Fruit fly (Drosophila melanogaster) whole organism, larva: ENCODE results near the gene CG2694.

Experiments
- noc ChIP-seq: fragments of 200-800 bp; sonication (Bioruptor generic); optimal IDR thresholded peaks from 3 replicates; lab custom pipeline; 2019; ENCODE audit warnings: missing biosample characterization, mild to moderate bottlenecking, missing genetic modification characterization, moderate library complexity

CG2694 gene

DNA sequence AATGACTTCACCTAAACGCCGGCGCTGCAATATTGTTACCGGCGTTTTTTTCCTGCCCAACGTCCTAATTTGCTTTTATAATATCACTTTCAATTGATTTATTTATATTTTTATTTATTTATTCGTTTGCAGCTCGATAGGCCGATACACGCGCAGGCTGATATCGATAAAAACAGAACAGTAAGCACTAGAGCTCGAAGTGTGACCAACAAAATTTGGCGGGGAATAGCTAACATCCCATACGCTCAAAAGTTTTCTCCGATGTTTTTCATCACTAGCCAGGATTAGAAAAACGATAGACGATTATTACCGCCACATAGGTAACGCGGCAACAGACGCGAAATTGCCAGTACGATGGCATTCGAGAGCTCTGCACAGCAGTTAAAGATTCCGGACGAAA is at the start of gene CG2694, which contains the start of gene CG2685:
Gene CG2694, plus strand, starts transcription at position 304 of the 400 bp plus-strand sequence.
Gene CG2685, minus strand, starts transcription at position 185 of the 400 bp plus-strand sequence.
- TF ChIP-seq noc = no peak

DNA sequence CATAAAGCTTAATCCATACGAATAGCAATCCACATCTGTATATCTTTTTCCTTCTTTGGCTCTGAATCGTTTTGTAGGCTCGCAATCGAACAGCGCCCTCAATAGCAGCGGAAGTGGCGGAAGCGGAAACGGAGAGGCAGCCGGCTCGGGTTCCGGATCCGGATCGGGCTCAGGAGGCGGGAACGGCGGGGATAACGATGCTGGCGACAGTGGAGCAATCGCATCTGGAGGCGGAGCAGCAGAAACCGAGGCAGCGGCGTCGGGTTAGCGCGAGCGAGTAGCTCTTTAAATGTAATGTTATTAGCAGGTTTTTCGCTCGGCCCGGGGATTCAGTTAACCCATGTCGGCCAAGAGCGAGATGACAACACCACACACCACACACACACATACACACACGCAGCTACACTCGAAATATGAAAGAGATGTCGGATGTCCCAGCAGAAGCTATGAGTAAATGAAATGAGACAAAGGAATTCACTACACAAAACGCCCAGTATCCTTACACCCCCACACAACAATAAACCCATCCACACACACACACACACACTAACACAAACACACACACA is 36.8 kb upstream of the CG2694 start:
- no peak for TF ChIP-seq noc

DNA sequence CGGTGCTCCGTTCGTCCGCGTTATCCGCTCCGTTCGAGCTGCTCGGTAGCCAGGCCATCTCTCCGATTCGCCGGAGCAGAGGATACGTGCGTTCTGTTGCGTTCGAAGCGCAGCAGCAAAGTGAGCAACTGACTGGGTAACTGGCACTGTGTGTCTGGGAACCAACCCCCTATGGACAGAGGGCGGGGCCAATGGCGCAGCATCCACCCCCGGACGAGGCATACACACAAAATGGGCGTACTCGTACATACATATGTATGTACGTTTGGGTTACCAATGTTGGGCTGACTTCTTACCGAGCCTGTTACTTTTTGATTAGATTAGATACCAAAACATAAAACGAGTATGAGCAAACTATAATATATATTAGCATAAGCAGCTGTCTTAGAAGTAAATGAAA is 32.3 kb upstream of the CG2694 start, which contains the start of gene HLH3B:
Gene HLH3B, minus strand, starts transcription at position 123 of the 400 bp plus-strand sequence.
- TF ChIP-seq noc = no peak

DNA sequence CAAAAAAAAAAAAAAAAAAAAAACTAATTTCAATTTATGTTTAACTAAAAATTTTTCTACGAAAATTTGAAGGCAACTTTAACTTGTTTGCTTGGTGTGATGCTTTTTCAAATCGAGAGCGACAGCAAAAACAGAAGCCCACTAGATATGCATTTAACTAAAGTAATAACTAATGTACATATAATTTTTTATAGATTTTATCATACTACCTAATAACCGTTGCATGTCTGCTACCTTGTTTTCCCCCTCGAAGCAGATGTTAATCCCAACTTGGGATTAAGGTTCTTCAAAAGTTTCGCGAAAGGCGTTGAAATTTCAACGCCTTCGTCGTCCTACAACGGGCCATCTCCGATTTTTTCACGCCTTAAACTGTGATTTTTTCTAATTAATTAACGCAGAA is 31.0 kb upstream of the CG2694 start, which contains the start of gene CG2652:
Gene CG2652, minus strand, starts transcription at position 101 of the 400 bp plus-strand sequence.
- TF ChIP-seq noc = no peak

DNA sequence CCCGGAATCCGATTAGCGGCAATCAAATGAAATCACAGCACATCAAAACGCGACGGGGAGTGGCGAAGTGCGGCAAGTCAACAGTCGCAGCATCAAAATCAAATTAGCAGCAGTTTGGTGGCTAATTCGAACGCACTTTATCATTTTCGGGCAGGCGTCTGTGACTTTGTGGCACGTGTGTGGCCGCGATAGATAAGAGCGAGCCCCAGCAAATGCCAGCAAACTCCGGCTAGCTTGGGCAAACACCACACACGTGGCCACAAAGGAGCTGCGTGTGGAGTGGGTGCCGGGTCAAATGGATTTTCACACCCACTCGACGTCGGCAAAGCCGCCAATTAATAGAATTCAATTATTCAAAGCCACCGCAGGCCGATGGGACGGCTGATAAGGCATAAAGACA is 30.0 kb upstream of the CG2694 start:
- TF ChIP-seq noc = no peak

DNA sequence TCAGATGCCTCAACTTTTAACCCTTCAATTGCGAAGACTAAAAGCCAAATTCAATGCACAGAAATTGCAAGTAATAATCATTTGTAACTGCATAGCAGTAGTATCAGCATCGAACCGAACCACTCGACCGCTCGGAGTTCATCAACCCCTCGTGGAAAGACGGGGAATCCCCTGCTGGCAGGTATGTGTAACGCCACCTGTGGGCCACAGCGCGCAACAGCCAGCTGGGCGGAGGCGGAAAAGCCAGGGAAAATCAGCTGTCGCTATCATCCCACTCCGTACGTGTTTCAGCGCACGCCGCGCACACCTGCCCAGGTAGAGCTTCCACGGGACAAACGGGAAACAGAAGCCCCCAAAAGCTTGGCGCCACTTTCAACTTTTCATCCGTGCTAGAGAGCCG is 29.4 kb upstream of the CG2694 start:
- no peak for TF ChIP-seq noc

DNA sequence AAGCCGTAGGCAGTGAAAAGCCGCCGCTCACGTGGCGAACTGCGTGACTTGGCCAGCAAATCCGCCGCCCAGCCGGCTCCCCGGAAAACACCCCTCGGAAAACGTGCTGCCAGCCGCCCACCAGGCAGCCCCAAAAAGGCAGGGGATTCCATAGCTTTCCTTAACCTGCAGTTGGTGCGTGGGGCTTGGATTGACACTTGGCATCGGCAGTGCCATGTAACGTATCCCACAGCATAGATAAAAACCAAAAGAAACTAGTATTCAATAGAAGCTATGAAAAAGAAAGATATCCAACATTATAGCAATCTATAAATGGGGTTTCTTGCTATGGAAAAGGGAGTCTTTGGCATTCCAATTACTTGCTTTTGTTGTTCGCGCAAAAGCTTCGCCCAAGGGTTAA is 28.9 kb upstream of the CG2694 start:
- no peak for TF ChIP-seq noc

DNA sequence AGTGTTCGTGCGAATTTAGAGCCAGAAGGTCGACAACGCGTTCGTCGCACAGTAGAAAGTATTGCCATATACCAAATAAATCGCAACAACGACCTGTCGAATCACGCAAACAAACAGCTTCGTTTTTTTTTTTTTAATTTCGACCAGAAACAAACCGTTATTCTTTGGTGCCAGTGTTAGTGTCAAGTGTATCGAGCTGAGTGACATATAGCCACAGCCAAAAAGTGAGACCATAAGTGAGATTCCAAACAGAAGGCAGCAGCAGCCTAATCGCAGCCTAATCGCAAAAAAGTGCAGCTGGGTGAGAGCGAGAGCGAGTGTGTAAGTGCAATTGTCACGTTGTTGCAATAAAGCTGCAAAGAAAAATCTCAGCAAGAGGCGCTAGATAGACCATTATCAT is 28.3 kb upstream of the CG2694 start, which contains the start of gene per:
Gene per, plus strand, starts transcription at position 1 of the 400 bp plus-strand sequence.
- TF ChIP-seq noc = no peak

DNA sequence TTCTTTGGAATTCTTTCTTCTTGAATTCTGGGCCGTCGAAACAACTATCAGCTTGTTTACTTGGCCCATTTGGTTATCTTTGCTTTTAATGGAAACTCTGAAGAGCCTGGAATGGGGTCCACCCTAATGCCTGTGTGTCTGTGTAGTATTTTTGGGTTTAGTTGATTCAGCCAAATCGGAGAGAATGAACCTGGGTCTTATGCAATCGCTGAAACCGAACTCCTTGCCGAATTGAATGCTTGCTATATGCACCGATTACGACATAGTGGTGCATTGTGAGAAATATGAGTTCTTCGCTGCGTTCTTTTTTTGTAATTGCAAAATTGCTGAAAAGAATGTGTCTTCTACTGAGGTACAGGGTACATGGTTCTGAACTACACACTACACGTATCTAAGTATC is 26.9 kb upstream of the CG2694 start:
- no peak for TF ChIP-seq noc

DNA sequence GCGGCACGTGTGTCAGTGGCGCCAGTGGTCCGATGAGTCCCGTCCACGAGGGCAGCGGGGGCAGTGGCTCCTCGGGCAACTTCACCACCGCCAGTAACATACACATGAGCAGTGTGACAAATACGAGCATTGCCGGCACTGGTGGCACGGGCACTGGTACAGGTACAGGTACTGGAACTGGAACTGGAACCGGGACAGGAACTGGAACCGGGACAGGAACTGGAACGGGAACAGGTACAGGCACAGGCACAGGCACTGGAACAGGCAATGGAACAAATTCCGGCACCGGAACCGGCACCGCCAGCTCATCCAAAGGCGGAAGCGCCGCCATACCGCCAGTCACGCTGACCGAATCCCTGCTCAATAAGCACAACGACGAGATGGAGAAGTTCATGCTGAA is 23.5 kb upstream of the CG2694 start:
- TF ChIP-seq noc = no peak

DNA sequence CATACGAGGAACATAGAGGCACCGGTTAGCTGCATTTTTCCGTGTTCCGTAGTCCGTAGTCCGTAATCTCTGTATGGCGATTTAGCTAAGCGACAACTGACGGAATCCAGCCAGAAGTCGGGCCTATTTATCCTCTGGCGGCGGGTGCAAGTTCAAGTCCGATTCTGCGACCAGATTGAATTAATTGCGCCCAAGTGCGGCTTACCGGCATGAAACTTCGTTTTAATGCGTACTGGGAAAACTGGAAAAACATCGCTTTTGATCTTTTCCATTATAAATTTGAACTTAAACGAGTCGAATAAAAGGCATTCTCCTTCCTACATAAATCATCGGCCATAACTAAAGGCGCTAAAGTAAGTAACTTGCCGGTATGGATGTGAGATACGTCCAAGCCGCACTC is 20.1 kb upstream of the CG2694 start, which contains the start of gene dyw:
Gene dyw, minus strand, starts transcription at position 101 of the 400 bp plus-strand sequence.
- no peak for TF ChIP-seq noc

DNA sequence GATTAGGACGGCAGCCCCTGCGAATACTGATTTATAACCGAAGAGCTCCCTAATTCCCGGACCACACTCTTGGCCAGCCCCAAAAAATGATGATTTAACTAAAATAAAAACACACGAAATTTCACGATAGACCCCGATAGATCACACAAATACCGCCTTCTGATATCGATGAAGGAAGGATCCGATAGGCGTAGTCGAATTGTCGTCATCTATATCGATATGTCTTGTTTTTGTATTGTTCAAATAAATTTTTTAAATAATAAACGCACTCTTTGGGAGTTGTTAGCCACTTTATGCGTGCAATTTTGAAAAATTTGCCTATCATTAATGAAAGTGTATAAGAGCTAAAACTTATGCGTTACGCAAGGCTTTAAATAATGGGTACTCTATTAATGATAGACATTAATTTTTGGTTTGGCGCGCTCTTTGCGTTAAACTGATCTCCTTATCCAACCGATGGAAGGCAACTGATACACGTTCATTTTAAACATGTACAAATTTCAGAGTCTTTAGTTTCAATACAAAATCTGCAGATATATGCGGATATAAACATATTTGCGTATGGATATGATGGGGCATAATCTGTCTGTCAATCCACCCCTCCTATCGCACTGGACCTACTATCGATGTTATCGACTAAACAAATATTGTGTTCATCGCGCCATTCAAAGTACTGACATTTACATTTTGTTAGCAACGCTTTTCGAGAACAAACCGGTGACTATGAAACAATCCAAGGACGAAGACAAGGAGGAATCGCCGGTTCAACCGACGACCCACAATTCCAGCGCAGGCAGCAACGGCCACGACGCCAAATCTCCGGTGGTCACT is 15.6 kb upstream of the CG2694 start, which contains the start of the genes Spg7 and Lint-O:
Gene Spg7, minus strand, starts transcription at position 148 of the 831 bp plus-strand sequence.
Gene Lint-O, plus strand, starts transcription at position 638 of the 831 bp plus-strand sequence.
- no peak for TF ChIP-seq noc

DNA sequence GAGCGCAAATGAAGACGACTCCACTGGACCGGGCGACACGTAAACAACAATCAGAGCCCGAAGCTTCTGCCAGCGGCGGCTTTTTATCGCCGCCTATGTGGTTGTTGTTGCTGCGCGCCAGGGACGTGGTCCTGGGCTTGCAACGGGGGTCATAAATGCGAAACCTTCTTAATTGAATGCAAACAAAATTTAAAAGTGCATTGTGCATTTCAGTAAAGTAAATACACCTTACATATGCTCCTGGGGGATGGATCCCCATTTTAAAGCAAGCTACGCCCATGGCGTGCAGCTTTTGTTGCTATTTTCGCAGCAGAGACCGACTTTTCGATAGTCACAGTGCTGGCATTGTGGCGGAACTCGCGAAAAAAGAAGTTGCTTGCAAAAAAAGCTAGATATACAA is 10.2 kb upstream of the CG2694 start, which contains the start of gene Ugalt:
Gene Ugalt, minus strand, starts transcription at position 160 of the 400 bp plus-strand sequence.
- TF ChIP-seq noc = peak; percentile 100

DNA sequence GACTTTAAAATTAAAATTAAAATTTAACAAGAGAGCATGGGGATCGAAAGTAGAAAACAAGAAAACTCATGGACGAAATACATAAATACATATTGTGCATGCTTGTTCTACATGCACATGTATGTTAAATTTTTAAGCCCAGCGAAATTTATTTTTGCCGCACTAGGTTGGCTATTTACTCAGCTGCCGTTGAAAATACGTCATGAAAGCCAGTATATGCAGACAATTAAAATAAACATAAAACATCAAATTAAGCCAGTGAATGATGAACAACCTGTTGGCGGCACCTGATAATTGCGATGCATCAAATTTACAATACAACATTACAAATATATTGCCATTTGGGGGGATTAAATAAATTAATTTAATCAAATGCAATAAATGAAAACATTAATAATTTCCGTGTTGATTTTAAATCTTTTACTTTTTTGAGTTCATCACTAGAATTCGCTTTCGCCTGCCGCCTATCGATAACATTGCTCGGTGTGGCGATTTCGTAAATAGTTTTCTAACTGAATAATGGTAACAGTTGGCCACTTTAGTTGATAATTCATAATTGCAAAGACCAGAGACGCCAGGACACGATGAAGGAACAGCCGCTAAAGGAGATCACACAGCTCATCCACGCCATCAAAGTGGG is 9.6 kb upstream of the CG2694 start, which contains the start of gene eIF2Bbeta:
Gene eIF2Bbeta, plus strand, starts transcription at position 438 of the 640 bp plus-strand sequence.
- TF ChIP-seq noc = no peak

DNA sequence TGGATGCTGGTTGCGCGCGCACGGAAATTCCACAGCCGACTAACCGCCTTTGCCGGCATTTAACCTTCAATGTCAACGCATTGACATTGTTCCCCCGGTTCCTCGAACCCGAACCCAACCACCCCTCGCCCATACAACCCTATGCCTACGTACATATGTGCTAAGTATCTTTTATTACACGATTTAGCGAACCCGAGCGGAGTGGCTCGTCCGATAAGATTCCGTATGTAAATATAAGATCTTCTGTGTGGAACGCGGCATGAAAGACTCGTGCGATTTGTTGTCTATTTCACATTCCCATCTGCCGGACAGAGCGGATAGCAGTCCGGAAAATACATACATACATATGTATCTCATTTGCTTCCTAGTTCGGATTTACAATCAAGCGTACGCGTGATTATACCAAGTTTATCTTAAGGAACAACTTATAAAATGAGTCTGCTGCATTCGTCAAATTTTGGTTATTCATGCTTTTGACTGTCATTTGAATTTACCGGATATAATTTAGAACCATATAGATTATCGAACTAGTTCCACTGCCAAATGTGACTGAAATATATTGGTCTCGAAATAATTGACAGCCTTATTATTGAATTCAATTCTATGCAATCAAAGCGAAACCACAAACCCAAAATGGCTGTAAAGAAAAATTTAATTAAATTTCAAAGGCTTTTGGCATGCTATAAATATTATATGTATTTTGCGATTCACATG is 6.3 kb upstream of the CG2694 start, which contains the start of gene CG2680:
Gene CG2680, minus strand, starts transcription at position 51 of the 714 bp plus-strand sequence.
- TF ChIP-seq noc = no peak

DNA sequence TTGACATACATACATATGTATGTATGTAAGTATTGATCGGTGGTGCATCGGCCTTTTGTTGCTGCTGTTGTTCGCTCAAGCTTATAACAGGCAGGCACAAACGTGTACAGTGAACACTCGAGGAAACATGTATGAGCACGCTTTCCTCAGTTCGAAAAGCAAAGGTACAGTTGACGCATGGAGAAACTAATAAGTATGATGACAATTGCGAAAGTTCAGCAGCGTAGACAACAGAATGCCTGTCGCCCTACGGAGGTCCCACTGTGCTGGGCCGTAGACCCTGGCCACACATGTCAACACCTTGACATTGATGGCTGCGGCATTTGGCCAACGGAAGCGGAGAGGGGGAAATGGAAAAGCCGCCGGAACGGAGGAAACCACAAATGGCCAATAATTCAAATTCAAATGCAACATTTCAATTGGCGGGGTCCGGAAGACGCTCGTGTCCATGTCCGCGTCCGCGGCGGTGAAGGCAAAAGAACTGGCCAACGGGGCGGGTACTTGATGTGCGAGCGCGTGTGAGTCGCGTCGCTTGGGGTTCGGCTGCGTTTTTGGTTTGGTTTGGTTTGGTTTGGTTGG is 5.6 kb upstream of the CG2694 start, which contains the start of gene CG2681:
Gene CG2681, plus strand, starts transcription at position 529 of the 579 bp plus-strand sequence.
- no peak for TF ChIP-seq noc
